Worm (Caenorhabditis elegans): ENCODE measurements around the gene srz-64.

srz-64 gene

ce11 chrII:1320412-1320811 is 27.4 kb upstream of the srz-64 start (continued):
- TF ChIP-seq nhr-71 (tag; optimal IDR thresholded peaks at IDR 0.05) (peak; percentile 98), hlh-4 (tag; optimal IDR thresholded peaks at IDR 0.05) (no peak), fkh-4 (tag; optimal IDR thresholded peaks at IDR 0.05; ENCODE audit: borderline replicate concordance) (no peak), C04F5.9 (tag; optimal IDR thresholded peaks at IDR 0.05) (peak; percentile 84), fos-1 (tag; optimal IDR thresholded peaks at IDR 0.05) (peak; percentile 89), ces-1 (GFP tag; optimal IDR thresholded peaks at IDR 0.05) (no peak), unc-98 (GFP tag; IDR thresholded peaks at IDR 0.05) (peak; percentile 70; the same call in 1 of the 2 replicates), ceh-90 (tag; optimal IDR thresholded peaks at IDR 0.05) (no peak), efl-3 (GFP tag; optimal IDR thresholded peaks at IDR 0.05) (peak; percentile 67), nhr-90 (tag; optimal IDR thresholded peaks at IDR 0.05; ENCODE audit: poor library complexity) (peak; percentile 97), egl-13 (tag; optimal IDR thresholded peaks at IDR 0.05) (peak; percentile 82), nhr-20 (tag; optimal IDR thresholded peaks at IDR 0.05) (peak; percentile 96), tbx-2 (tag; optimal IDR thresholded peaks at IDR 0.05) (peak; percentile 94), unc-130 (tag; optimal IDR thresholded peaks at IDR 0.05) (peak; percentile 91), C16A3.4 (tag; optimal IDR thresholded peaks at IDR 0.05) (peak; percentile 98), ceh-63 (GFP tag; optimal IDR thresholded peaks at IDR 0.05) (no peak), nhr-85 (tag) (peak; percentile 97), pax-3 (tag; optimal IDR thresholded peaks at IDR 0.05) (peak; percentile 92), ztf-4 (tag; optimal IDR thresholded peaks at IDR 0.05) (peak; percentile 75), fkh-8 (tag; optimal IDR thresholded peaks at IDR 0.05) (peak; percentile 98), lsy-2 (tag; optimal IDR thresholded peaks at IDR 0.05) (peak; percentile 95 to 97), tlp-1 (tag; optimal IDR thresholded peaks at IDR 0.05) (no peak), nhr-19 (GFP tag; conservative IDR thresholded peaks at IDR 0.05) (peak; percentile 96), hlh-17 (GFP tag; optimal IDR thresholded peaks at IDR 0.05; ENCODE audit: borderline replicate concordance) (no peak), lin-13 (GFP tag; optimal IDR thresholded peaks at IDR 0.05) (peak; percentile 98), efl-1 (optimal IDR thresholded peaks at IDR 0.05) (peak; percentile 96 to 99), efl-1 (GFP tag; optimal IDR thresholded peaks at IDR 0.05 in 1 of 2) (peak; percentile 99 to 100), pqm-1 (tag; optimal IDR thresholded peaks at IDR 0.05) (peak; percentile 68), ama-1 (optimal IDR thresholded peaks at IDR 0.05) (peak; percentile 72), jun-1 (tag; optimal IDR thresholded peaks at IDR 0.05) (peak; percentile 93), blmp-1 (tag; optimal IDR thresholded peaks at IDR 0.05) (peak; percentile 88), unc-86 (tag; optimal IDR thresholded peaks at IDR 0.05) (peak; percentile 93), sptf-1 (tag; optimal IDR thresholded peaks at IDR 0.05) (no peak), isw-1 (GFP tag; IDR thresholded peaks at IDR 0.05) (peak; percentile 94), aly-2 (tag; optimal IDR thresholded peaks at IDR 0.05) (peak; percentile 84), aha-1 (tag; optimal IDR thresholded peaks at IDR 0.05) (peak; percentile 80), zip-4 (GFP tag; optimal IDR thresholded peaks at IDR 0.05) (peak; percentile 85), zag-1 (tag; optimal IDR thresholded peaks at IDR 0.05) (no peak), unc-62 (GFP tag; optimal IDR thresholded peaks at IDR 0.05) (no peak), unc-30 (tag; optimal IDR thresholded peaks at IDR 0.05) (no peak), ztf-11 (tag; optimal IDR thresholded peaks at IDR 0.05) (peak; percentile 23 to 90)

ce11 chrII:1315245-1315644 is 22.2 kb upstream of the srz-64 start:
- TF ChIP-seq alr-1 (tag; optimal IDR thresholded peaks at IDR 0.05; ENCODE audit: borderline replicate concordance): no peak
- no peak for TF ChIP-seq pqm-1 (tag; optimal IDR thresholded peaks at IDR 0.05)
- no peak for TF ChIP-seq sox-4 (tag; optimal IDR thresholded peaks at IDR 0.05)
- TF ChIP-seq nhr-77 (tag; optimal IDR thresholded peaks at IDR 0.05): no peak
- no peak for TF ChIP-seq dsc-1 (tag; optimal IDR thresholded peaks at IDR 0.05)
- no peak for TF ChIP-seq nhr-11 (tag; optimal IDR thresholded peaks at IDR 0.05)
- TF ChIP-seq ztf-4 (tag; optimal IDR thresholded peaks at IDR 0.05): no peak
- TF ChIP-seq ceh-63 (GFP tag; optimal IDR thresholded peaks at IDR 0.05): no peak
- TF ChIP-seq blmp-1 (tag; optimal IDR thresholded peaks at IDR 0.05): peak; percentile 91
- TF ChIP-seq lsy-2 (tag; optimal IDR thresholded peaks at IDR 0.05): no peak
- no peak for TF ChIP-seq lin-13 (GFP tag; optimal IDR thresholded peaks at IDR 0.05)
- peak; percentile 64 for TF ChIP-seq nhr-85 (tag)
- TF ChIP-seq ama-1 (optimal IDR thresholded peaks at IDR 0.05): no peak
- no peak for TF ChIP-seq F16B12.6 (tag; optimal IDR thresholded peaks at IDR 0.05)
- peak; percentile 15 for TF ChIP-seq fkh-10 (GFP tag; optimal IDR thresholded peaks at IDR 0.05)
- peak; percentile 12 to 44 for TF ChIP-seq lin-35 (GFP tag; optimal IDR thresholded peaks at IDR 0.05)
- no peak for TF ChIP-seq nhr-237 (tag; optimal IDR thresholded peaks at IDR 0.05)
- TF ChIP-seq unc-30 (tag; optimal IDR thresholded peaks at IDR 0.05): no peak
- peak; percentile 7 for TF ChIP-seq snu-23 (GFP tag; optimal IDR thresholded peaks at IDR 0.05)
- no peak for TF ChIP-seq xbp-1 (tag; optimal IDR thresholded peaks at IDR 0.05)
- TF ChIP-seq skn-1 (tag; optimal IDR thresholded peaks at IDR 0.05): no peak
- TF ChIP-seq ceh-90 (tag; optimal IDR thresholded peaks at IDR 0.05): no peak
- TF ChIP-seq nhr-71 (tag; optimal IDR thresholded peaks at IDR 0.05): peak; percentile 23
- TF ChIP-seq fos-1 (tag; optimal IDR thresholded peaks at IDR 0.05): no peak
- no peak for TF ChIP-seq ceh-82 (tag; optimal IDR thresholded peaks at IDR 0.05)
